Worm (Caenorhabditis elegans): ENCODE measurements around the gene cec-4.
"Not testable (repeated sequence)": the region's sequence is repeated elsewhere in the genome, so short reads cannot be mapped to it uniquely, and the experiment has no call there.

DNA sequence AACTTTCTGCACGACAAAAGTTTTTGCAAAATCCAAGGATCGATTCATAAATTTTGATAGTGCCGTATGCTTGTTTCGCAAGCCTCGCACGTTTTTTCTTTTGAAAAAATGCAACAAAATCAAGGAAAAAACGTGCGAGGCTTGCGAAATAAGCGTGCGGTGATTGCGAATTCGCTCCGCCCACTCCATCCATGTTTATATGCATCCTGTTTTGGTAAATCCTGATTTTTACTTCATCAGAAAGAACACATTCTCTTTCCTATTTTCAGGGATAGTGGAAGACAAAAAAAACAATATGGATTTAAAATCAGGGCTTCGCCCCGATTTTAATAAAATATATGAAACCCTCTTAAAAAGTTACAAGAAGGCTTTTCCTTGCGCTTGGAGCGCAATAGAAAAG, 11.7 kb upstream of the cec-4 start, which contains the start of gene F32E10.9:
- TF ChIP-seq Y55F3AM.14 (GFP tag; optimal IDR thresholded peaks at IDR 0.05); gmeb-1 (tag; optimal IDR thresholded peaks at IDR 0.05): not testable (repeated sequence)
